Worm (Caenorhabditis elegans): ENCODE results near the gene gur-4.

- no peak for TF ChIP-seq him-1 (tag; optimal IDR thresholded peaks at IDR 0.05)
- TF ChIP-seq dao-5 (tag; optimal IDR thresholded peaks at IDR 0.05), result no peak
- no peak for TF ChIP-seq W03F9.2 (tag; optimal IDR thresholded peaks at IDR 0.05)
Measured at ce11 chrII:14126841-14127240, 22.3 kb downstream of the gur-4 start, which contains the start of gene K09E4.3.

Data from whole organism, L4/young adult.